Worm (Caenorhabditis elegans): Measurements from ENCODE around the gene scc-3.

The scc-3 gene

ce11 chrV:12743778-12744502, 19.8 kb upstream of the scc-3 start (continued):
- TF ChIP-seq dpff-1 (tag; optimal IDR thresholded peaks at IDR 0.05), result no peak
- TF ChIP-seq cebp-2 (GFP tag; IDR thresholded peaks at IDR 0.05), result 0 out of 2 replicates have a peak, but pooled peaks have one; percentile 19
- no peak for TF ChIP-seq F57C9.4 (tag; optimal IDR thresholded peaks at IDR 0.05)

ce11 chrV:12744979-12745378, 18.8 kb upstream of the scc-3 start, which contains the start of gene C15C8.7:
TSS of gene C15C8.7 (minus strand) at chrV:12745050.
- TF ChIP-seq nhr-80 (tag; optimal IDR thresholded peaks at IDR 0.05) (peak; percentile 26), F22D6.2 (tag; optimal IDR thresholded peaks at IDR 0.05) (no peak), ets-4 (GFP tag; optimal IDR thresholded peaks at IDR 0.05) (no peak)

- TF ChIP-seq F10E7.11 (tag; optimal IDR thresholded peaks at IDR 0.05) (no peak), F52B5.7 (tag; optimal IDR thresholded peaks at IDR 0.05) (no peak), lin-40 (tag; optimal IDR thresholded peaks at IDR 0.05) (no peak), aptf-2 (GFP tag; conservative IDR thresholded peaks at IDR 0.05) (no peak), ceh-40 (GFP tag; IDR thresholded peaks at IDR 0.05) (no peak), hlh-12 (tag; optimal IDR thresholded peaks at IDR 0.05) (no peak), unc-130 (GFP tag; optimal IDR thresholded peaks at IDR 0.05) (no peak), nhr-120 (GFP tag; IDR thresholded peaks at IDR 0.05) (no peak), ztf-26 (tag; optimal IDR thresholded peaks at IDR 0.05) (no peak), F57A8.1 (GFP tag; optimal IDR thresholded peaks at IDR 0.05) (no peak), lag-1 (GFP tag; IDR thresholded peaks at IDR 0.05) (no peak), B0035.1 (tag; optimal IDR thresholded peaks at IDR 0.05) (no peak), snpc-3.4 (tag; optimal IDR thresholded peaks at IDR 0.05) (no peak), ama-1 (optimal IDR thresholded peaks at IDR 0.05) (no peak), ama-1 (GFP tag; optimal IDR thresholded peaks at IDR 0.05) (no peak), ztf-6 (GFP tag; IDR thresholded peaks at IDR 0.05) (no peak), mel-28 (tag; optimal IDR thresholded peaks at IDR 0.05; ENCODE audit: borderline replicate concordance) (no peak), gei-17 (GFP tag; optimal IDR thresholded peaks at IDR 0.05) (no peak), snpc-4 (GFP tag; optimal IDR thresholded peaks at IDR 0.05) (no peak), snpc-4 (tag; optimal IDR thresholded peaks at IDR 0.05) (no peak), dox-1 (GFP tag; IDR thresholded peaks at IDR 0.05) (no peak)
Measured at ce11 chrV:12747431-12747830, 16.3 kb upstream of the scc-3 start, which contains the start of gene C15C8.4. TSS of gene C15C8.4 (minus strand) at chrV:12747463.

- TF ChIP-seq B0261.1 (tag; optimal IDR thresholded peaks at IDR 0.05) (no peak), rpc-1 (optimal IDR thresholded peaks at IDR 0.05) (no peak), rpc-1 (tag; optimal IDR thresholded peaks at IDR 0.05) (no peak), F37B4.10 (GFP tag; IDR thresholded peaks at IDR 0.05) (no peak), ZK185.1 (tag; optimal IDR thresholded peaks at IDR 0.05; ENCODE audit: poor library complexity, severe bottlenecking) (no peak)
Measured at ce11 chrV:12747856-12748255, 15.9 kb upstream of the scc-3 start, which contains the start of gene C15C8.5. TSS of gene C15C8.5 (plus strand) at chrV:12748007.

ce11 chrV:12749558-12749957, 14.2 kb upstream of the scc-3 start:
- TF ChIP-seq Y79H2A.3 (GFP tag; conservative IDR thresholded peaks at IDR 0.05), result no peak
- TF ChIP-seq egrh-3 (GFP tag; IDR thresholded peaks at IDR 0.05), result no peak
- no peak for TF ChIP-seq F57C9.4 (tag; optimal IDR thresholded peaks at IDR 0.05)
- no peak for TF ChIP-seq C17E4.6 (GFP tag; IDR thresholded peaks at IDR 0.05)
